Fruit fly (Drosophila melanogaster): ENCODE results near the gene LeuRS.

LeuRS gene

dm6 chr2L:3507209-3508164 is 7.0 kb downstream of the LeuRS start, which contains the start of gene tim (continued):
- TF ChIP-seq CG17385 (GFP tag; optimal IDR thresholded peaks at IDR 0.05): peak; percentile 44
- TF ChIP-seq Nf-YB (GFP tag; optimal IDR thresholded peaks at IDR 0.05): peak; percentile 28
- TF ChIP-seq unpg (GFP tag; optimal IDR thresholded peaks at IDR 0.05): peak; percentile 58
- peak; percentile 40 for TF ChIP-seq CG12659 (GFP tag; optimal IDR thresholded peaks at IDR 0.05)
- TF ChIP-seq CG18619 (GFP tag; optimal IDR thresholded peaks at IDR 0.05): peak; percentile 41
- 0 out of 3 replicates have a peak, but pooled peaks have one; percentile 7 for TF ChIP-seq Dbx (GFP tag; IDR thresholded peaks at IDR 0.05)
- TF ChIP-seq CG6254 (GFP tag; optimal IDR thresholded peaks at IDR 0.05): peak; percentile 21
- TF ChIP-seq otp (GFP tag; IDR thresholded peaks at IDR 0.05): no peak
- TF ChIP-seq Deaf1 (tag; optimal IDR thresholded peaks at IDR 0.05): peak; percentile 72
- 0 out of 3 replicates have a peak, but pooled peaks have one; percentile 44 for TF ChIP-seq CG11456 (GFP tag; IDR thresholded peaks at IDR 0.05)
- TF ChIP-seq CG17361 (GFP tag; IDR thresholded peaks at IDR 0.05): peak; percentile 51; the same call in 2 of the 3 replicates
- no peak for TF ChIP-seq Sry-β (GFP tag; optimal IDR thresholded peaks at IDR 0.05)
- TF ChIP-seq Hsf (GFP tag; optimal IDR thresholded peaks at IDR 0.05): no peak
- peak; percentile 26 for TF ChIP-seq CG17359 (tag; optimal IDR thresholded peaks at IDR 0.05)
- TF ChIP-seq Adf1 (GFP tag; IDR thresholded peaks at IDR 0.05): peak; percentile 66; the same call in 1 of the 2 replicates
- no peak for TF ChIP-seq Sry-δ (GFP tag; optimal IDR thresholded peaks at IDR 0.05)
- peak; percentile 36 for TF ChIP-seq odd (GFP tag; optimal IDR thresholded peaks at IDR 0.05)
- no peak for TF ChIP-seq Myb (GFP tag; optimal IDR thresholded peaks at IDR 0.05)
- TF ChIP-seq cg (GFP tag; optimal IDR thresholded peaks at IDR 0.05): peak; percentile 77
- no peak for TF ChIP-seq CG17912 (GFP tag; optimal IDR thresholded peaks at IDR 0.05)
- TF ChIP-seq bab2 (GFP tag; optimal IDR thresholded peaks at IDR 0.05): no peak
- TF ChIP-seq crol (GFP tag; IDR thresholded peaks at IDR 0.05): 0 out of 2 replicates have a peak, but pooled peaks have one; percentile 32
- no peak for TF ChIP-seq H2.0 (GFP tag; IDR thresholded peaks at IDR 0.05)
- no peak for TF ChIP-seq hkb (optimal IDR thresholded peaks at IDR 0.05)
- peak; percentile 14; the same call in 1 of the 2 replicates for TF ChIP-seq hkb (GFP tag; IDR thresholded peaks at IDR 0.05)
- peak; percentile 14 for TF ChIP-seq ewg (GFP tag; optimal IDR thresholded peaks at IDR 0.05)
- TF ChIP-seq Asciz (GFP tag; optimal IDR thresholded peaks at IDR 0.05): peak; percentile 19
- peak; percentile 39 for TF ChIP-seq sob (GFP tag; IDR thresholded peaks at IDR 0.05)
- TF ChIP-seq fd96Cb (tag; optimal IDR thresholded peaks at IDR 0.05): peak; percentile 47
- TF ChIP-seq CG17568 (GFP tag; optimal IDR thresholded peaks at IDR 0.05): no peak
- TF ChIP-seq CG13624 (GFP tag; optimal IDR thresholded peaks at IDR 0.05): no peak
- TF ChIP-seq CG8388 (GFP tag; optimal IDR thresholded peaks at IDR 0.05): peak; percentile 27
- TF ChIP-seq Sox102F (GFP tag; optimal IDR thresholded peaks at IDR 0.05): peak; percentile 77
- no peak for TF ChIP-seq unc-4 (GFP tag; IDR thresholded peaks at IDR 0.05; ENCODE audit: partially characterized antibody)
- TF ChIP-seq CG9609 (GFP tag; optimal IDR thresholded peaks at IDR 0.05): no peak
- TF ChIP-seq CoRest (tag; optimal IDR thresholded peaks at IDR 0.05): peak; percentile 46
- 0 out of 2 replicates have a peak, but pooled peaks have one; percentile 16 for TF ChIP-seq Xrp1 (GFP tag; IDR thresholded peaks at IDR 0.05)
- peak; percentile 20 for TF ChIP-seq CG15514 (GFP tag; optimal IDR thresholded peaks at IDR 0.05)
- peak; percentile 54 for TF ChIP-seq CG7372 (GFP tag; IDR thresholded peaks at IDR 0.05)
- peak; percentile 50 for TF ChIP-seq CG10979 (tag; optimal IDR thresholded peaks at IDR 0.05)
- TF ChIP-seq CG14710 (tag; optimal IDR thresholded peaks at IDR 0.05): peak; percentile 39
- TF ChIP-seq grau (tag; optimal IDR thresholded peaks at IDR 0.05): peak; percentile 56
- no peak for TF ChIP-seq CHES-1-like (GFP tag; optimal IDR thresholded peaks at IDR 0.05)
- peak; percentile 76 for TF ChIP-seq CG11504 (tag; optimal IDR thresholded peaks at IDR 0.05)
- TF ChIP-seq CG13424 (tag; optimal IDR thresholded peaks at IDR 0.05): peak; percentile 56
- TF ChIP-seq bcd (GFP tag; optimal IDR thresholded peaks at IDR 0.05): peak; percentile 42
- TF ChIP-seq CG33213 (GFP tag; optimal IDR thresholded peaks at IDR 0.05): no peak
- TF ChIP-seq Ets65A (GFP tag): peak; percentile 69
